Fruit fly (Drosophila melanogaster): ENCODE results near the gene sob.

The sob gene

DNA sequence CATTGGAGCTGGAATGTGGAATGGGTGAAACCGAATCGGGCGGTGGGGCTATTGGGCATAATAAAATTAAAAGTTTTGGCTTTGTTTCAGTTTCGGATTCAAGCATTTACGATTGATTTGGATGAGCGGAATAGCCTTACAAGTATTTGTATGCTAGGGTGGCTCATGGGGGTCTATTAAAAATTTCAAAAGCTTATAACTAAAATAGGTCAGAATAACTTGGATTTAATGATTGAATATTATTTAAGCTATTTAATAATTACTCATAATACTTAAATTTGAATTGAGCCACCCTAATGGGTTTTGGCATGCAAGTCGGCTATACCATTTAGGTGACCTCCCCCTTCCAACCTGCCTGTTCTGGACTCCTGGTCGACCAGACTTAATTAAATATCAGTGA lies 20.9 kb downstream of the sob start:
- TF ChIP-seq insv (optimal IDR thresholded peaks at IDR 0.05) (no peak), Sin3A (optimal IDR thresholded peaks at IDR 0.05) (no peak), Myc (optimal IDR thresholded peaks at IDR 0.05) (no peak), psq (optimal IDR thresholded peaks at IDR 0.05) (no peak), h (optimal IDR thresholded peaks at IDR 0.05) (no peak), ttk (optimal IDR thresholded peaks at IDR 0.05) (no peak)

DNA sequence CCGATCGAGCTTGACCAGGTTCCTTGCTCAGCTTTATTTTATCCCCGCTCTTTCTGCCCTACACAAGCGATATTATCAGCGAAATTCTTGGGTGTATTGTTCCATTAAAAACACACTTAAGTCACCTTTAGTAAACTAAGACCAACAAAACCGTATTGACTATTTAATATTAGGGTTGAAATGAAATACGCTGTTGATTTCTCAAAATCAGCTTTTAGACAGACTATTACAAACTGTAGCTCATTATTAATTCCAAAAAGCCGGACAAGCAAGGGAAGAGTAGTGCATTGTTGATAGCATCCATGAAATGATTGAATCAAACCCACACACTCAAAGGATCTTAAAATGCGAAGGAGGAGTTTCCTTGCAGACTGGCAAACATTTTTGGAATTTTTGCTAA lies 22.3 kb downstream of the sob start:
- TF ChIP-seq psq (optimal IDR thresholded peaks at IDR 0.05) (no peak), Sin3A (optimal IDR thresholded peaks at IDR 0.05) (no peak), h (optimal IDR thresholded peaks at IDR 0.05) (no peak), insv (optimal IDR thresholded peaks at IDR 0.05) (no peak), Myc (optimal IDR thresholded peaks at IDR 0.05) (no peak), ttk (optimal IDR thresholded peaks at IDR 0.05) (no peak)

DNA sequence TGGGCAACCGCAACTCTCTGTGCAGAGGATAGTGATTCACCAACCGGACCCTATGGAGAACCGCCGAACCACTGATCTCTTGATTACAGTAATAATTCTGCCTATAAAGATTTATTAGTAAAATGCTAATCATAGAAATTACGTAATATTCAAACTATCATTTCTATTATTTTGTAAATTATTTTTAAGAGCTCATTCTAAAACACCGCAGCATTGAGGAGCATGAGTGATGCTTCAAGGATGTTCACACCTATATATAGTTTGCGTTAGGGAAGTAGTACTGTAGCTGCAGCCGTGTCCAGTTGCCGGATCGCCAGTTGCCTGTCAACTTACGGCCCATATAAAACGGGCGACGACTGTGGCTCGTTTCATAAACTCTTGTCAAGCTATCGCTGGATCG lies 23.1 kb downstream of the sob start:
- TF ChIP-seq h (optimal IDR thresholded peaks at IDR 0.05) (no peak), Sin3A (optimal IDR thresholded peaks at IDR 0.05) (no peak), insv (optimal IDR thresholded peaks at IDR 0.05) (no peak), Myc (optimal IDR thresholded peaks at IDR 0.05) (no peak), ttk (optimal IDR thresholded peaks at IDR 0.05) (no peak), psq (optimal IDR thresholded peaks at IDR 0.05) (no peak)

DNA sequence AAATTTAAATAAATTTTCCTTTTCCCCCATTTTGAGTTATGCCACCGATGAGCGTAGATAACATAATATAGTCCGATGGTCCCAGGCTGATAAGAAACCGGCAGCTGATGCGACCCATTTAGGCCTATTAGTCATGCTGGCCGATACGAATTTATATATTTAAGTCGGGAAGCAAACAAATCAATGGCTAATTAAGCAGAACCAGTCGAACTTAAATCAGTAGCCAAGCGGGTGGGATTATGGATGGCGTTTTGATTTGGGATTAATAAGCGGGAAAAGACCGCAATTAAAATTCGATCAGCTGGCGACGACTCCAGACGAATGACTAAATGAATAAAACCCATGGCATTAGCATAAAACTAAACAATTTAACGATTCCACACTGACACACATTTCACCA lies 23.6 kb downstream of the sob start:
- TF ChIP-seq insv (optimal IDR thresholded peaks at IDR 0.05) (no peak), Myc (optimal IDR thresholded peaks at IDR 0.05) (no peak), psq (optimal IDR thresholded peaks at IDR 0.05) (no peak), h (optimal IDR thresholded peaks at IDR 0.05) (no peak), Sin3A (optimal IDR thresholded peaks at IDR 0.05) (no peak), ttk (optimal IDR thresholded peaks at IDR 0.05) (no peak)

DNA sequence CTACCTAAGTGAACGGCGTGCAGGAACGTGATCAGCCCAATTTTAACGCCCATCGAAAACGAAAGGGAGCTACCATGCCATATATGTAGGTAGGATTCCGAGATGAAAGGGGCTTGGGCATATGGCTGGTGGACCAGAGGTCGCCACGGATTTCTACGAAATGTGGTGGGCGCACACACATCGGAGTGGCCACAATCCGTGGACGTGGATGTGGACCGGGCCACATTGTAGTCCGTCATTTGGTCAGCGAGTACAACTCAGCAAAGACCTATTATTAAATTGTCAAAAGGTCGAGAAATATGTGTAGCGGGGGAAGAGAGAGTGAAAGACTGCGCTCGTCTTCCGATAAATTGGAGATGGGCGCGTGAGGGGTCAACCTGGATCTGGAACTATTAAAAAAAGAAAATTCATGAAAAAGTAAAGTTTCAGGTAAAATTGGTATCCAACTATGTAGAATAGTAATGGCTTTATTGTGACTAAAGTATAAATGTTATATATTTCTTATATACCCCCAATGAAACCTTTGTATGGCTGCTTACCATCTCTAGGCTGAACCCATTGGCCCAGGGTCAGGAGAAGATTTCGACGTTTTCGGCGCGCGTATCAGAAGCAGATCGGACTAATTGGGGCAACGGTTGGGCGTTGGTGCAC lies 25.0 kb downstream of the sob start:
- TF ChIP-seq insv (optimal IDR thresholded peaks at IDR 0.05) = no peak
- TF ChIP-seq h (optimal IDR thresholded peaks at IDR 0.05) = no peak
- TF ChIP-seq Sin3A (optimal IDR thresholded peaks at IDR 0.05) = no peak
- TF ChIP-seq Myc (optimal IDR thresholded peaks at IDR 0.05) = no peak
- TF ChIP-seq psq (optimal IDR thresholded peaks at IDR 0.05) = no peak
- no peak for TF ChIP-seq ttk (optimal IDR thresholded peaks at IDR 0.05)

DNA sequence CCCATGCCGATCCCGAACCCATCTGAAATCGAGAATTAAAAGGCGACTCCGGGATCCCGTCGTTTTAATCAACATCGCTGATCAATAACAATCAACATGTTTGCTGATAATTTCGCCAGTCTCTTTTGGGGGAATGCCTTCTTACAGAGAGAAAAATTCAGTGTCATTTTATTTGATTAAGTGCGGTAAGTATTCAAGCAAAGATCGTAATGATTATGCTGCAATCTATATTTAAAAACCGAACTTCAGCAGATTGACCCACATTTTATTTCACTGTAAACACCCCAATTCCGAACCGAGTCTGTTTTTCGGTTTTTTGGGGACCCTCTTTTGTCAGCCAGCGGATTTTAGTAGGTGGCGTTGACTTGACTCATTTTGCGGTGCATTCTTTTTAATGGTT lies 26.7 kb downstream of the sob start:
- TF ChIP-seq psq (optimal IDR thresholded peaks at IDR 0.05) (no peak), h (optimal IDR thresholded peaks at IDR 0.05) (no peak), ttk (optimal IDR thresholded peaks at IDR 0.05) (no peak), Sin3A (optimal IDR thresholded peaks at IDR 0.05) (no peak), Myc (optimal IDR thresholded peaks at IDR 0.05) (no peak), insv (optimal IDR thresholded peaks at IDR 0.05) (no peak)

DNA sequence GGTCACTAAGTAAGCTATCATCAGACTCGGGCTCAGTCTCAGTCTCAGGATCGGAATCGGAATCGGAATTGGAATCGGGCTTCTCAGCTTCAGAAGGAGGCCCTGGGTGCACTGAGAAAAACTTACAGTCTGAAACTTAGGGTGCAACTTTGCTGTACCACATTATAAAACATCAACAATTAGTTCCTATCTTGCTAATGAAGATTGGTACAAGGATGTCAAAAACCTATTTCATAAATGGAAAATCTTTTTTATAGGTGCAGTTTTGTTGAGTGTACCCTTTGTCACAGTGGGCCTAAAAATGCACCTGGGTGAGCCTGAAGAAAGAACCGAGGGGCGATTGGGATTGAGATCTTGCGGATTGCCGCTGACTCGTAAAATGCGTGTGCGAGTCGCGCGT lies 27.8 kb downstream of the sob start:
- no peak for TF ChIP-seq psq (optimal IDR thresholded peaks at IDR 0.05)
- TF ChIP-seq insv (optimal IDR thresholded peaks at IDR 0.05) = no peak
- TF ChIP-seq Sin3A (optimal IDR thresholded peaks at IDR 0.05) = no peak
- no peak for TF ChIP-seq h (optimal IDR thresholded peaks at IDR 0.05)
- TF ChIP-seq ttk (optimal IDR thresholded peaks at IDR 0.05) = no peak
- TF ChIP-seq Myc (optimal IDR thresholded peaks at IDR 0.05) = no peak

DNA sequence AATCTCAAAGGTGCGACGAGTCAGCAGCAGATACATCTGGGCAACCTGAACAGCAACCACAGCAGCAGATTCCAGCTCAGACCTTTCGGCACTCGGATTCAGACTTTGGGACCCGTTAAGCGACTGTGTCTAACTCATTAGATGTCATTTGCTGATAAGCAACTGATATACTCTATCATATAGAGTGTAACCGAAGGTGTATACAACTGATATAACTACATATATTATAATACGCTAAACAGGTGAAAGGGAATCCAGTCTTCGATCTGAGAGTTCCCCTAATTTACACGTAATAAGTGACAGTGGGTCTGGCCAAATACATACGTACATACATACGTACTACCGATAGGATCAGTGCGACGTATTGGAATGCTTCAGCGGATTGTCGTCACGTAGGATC lies 30.0 kb downstream of the sob start:
- TF ChIP-seq Myc (optimal IDR thresholded peaks at IDR 0.05) (no peak), h (optimal IDR thresholded peaks at IDR 0.05) (no peak), insv (optimal IDR thresholded peaks at IDR 0.05) (no peak), Sin3A (optimal IDR thresholded peaks at IDR 0.05) (no peak), psq (optimal IDR thresholded peaks at IDR 0.05) (no peak), ttk (optimal IDR thresholded peaks at IDR 0.05) (no peak)

DNA sequence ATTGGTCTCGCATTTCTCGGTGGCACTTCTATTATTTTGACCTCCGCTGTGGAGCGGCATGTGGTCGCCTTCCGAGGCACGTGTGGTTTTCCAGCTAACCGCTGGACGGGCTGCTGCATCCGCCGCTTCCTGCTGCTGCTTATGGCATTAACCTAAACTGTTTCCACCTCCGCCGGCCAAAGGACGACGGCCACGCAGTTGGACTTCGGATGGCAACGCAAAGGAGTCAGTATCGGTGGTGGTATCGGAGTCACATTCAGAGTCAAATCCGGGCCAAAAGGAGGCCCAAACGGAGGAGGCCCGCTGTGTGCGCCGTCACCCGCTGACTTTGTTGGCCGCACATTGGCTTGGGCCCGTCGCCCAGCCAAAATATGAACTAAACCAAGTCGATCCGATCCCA lies 30.8 kb downstream of the sob start:
- TF ChIP-seq ttk (optimal IDR thresholded peaks at IDR 0.05) (no peak), psq (optimal IDR thresholded peaks at IDR 0.05) (no peak), h (optimal IDR thresholded peaks at IDR 0.05) (no peak), insv (optimal IDR thresholded peaks at IDR 0.05) (no peak), Myc (optimal IDR thresholded peaks at IDR 0.05) (no peak), Sin3A (optimal IDR thresholded peaks at IDR 0.05) (no peak)

DNA sequence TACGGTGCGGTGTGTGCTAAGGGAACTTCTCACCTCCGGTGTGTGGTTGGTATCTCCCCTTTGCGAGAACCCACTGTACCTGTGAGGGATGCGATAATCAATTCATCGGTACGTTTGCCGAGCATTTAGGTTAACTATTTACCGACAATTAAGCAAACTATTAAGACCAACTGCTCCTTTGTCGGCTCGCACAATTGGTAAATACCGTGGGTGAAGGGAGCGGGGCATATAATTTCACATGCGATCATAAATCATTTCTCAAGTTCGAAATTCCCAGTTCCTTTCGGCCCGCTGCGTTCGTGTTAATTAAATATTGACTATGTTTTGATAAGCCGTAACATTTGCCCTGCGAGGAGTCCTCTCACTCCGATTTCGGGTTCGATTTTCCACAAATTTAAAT lies 31.7 kb downstream of the sob start:
- no peak for TF ChIP-seq h (optimal IDR thresholded peaks at IDR 0.05)
- no peak for TF ChIP-seq Sin3A (optimal IDR thresholded peaks at IDR 0.05)
- no peak for TF ChIP-seq Myc (optimal IDR thresholded peaks at IDR 0.05)
- TF ChIP-seq psq (optimal IDR thresholded peaks at IDR 0.05) = no peak
- TF ChIP-seq insv (optimal IDR thresholded peaks at IDR 0.05) = no peak
- no peak for TF ChIP-seq ttk (optimal IDR thresholded peaks at IDR 0.05)

DNA sequence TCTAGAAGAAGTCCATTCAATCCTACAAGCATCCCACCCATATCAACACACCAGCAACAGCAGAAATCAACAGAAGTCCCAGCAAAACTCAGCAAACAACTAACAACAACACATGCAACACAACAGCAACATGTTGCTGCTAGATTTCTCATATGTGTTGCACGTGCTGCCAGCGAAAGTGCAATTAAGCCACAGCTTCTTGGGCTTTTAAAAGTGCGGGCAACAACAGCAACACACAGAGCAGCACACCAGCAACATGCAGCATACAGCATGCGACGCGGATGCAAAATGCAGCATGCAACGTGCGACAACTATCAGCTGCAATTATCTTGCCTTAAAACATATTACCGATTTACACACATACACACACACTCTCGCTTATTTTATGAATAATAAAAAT lies 33.1 kb downstream of the sob start:
- TF ChIP-seq psq (optimal IDR thresholded peaks at IDR 0.05) (no peak), insv (optimal IDR thresholded peaks at IDR 0.05) (no peak), ttk (optimal IDR thresholded peaks at IDR 0.05) (no peak)

DNA sequence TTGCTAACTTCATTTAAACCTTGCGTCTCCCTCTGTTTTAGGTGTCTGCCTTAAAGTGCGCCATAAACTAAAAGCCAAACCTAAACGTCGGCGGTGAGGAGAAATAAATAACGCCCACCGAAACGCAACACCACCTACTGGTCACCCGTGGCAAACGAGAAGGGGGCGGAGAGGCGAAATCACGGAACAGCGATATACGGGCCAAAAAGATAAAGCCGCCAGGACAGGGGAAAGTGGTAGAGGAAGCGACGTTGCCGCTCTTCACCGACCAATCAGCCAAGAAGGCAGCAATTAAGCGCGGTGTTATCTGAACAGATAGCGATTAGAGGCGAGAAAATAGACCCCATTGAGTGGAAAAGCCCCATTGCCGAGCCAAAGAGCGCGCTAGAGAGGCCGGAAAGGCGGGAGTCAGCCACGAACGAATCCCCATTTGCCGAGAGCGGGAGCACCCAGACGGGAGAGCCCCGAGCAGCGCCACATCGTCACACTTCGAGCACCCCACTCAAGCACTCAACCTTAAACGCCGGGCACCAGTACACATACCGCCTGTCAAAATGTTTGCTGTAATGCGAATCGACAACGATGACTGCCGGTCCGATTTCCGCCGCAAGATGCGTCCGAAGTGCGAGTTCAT lies 35.4 kb downstream of the sob start:
- TF ChIP-seq psq (optimal IDR thresholded peaks at IDR 0.05) (no peak), ttk (optimal IDR thresholded peaks at IDR 0.05) (no peak), insv (optimal IDR thresholded peaks at IDR 0.05) (no peak), Myc (optimal IDR thresholded peaks at IDR 0.05) (no peak), h (optimal IDR thresholded peaks at IDR 0.05) (no peak), Sin3A (optimal IDR thresholded peaks at IDR 0.05) (no peak)

DNA sequence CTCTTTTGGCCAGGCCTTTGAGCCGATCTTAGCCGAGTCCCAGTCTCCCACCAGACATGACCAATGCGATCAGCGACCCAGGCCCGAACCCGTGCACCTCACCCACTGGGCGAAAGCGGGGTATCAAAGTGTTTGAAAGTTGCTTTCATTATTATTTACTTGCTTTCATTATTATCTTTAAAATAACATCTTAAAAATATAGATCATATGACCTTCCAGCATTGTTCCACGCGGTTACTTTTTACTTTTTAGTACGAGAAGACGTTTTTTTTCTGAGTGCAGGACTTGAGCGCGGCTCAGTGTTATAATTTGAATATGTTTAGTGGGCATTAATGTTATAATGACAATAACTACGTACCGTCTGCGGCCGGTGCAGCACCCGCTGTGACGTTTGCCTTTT lies 37.5 kb downstream of the sob start:
- TF ChIP-seq h (optimal IDR thresholded peaks at IDR 0.05) = no peak
- no peak for TF ChIP-seq psq (optimal IDR thresholded peaks at IDR 0.05)
- no peak for TF ChIP-seq Sin3A (optimal IDR thresholded peaks at IDR 0.05)
- TF ChIP-seq Myc (optimal IDR thresholded peaks at IDR 0.05) = no peak
- no peak for TF ChIP-seq insv (optimal IDR thresholded peaks at IDR 0.05)
- no peak for TF ChIP-seq ttk (optimal IDR thresholded peaks at IDR 0.05)

All from Kc167 (cell line).